Fruit fly (Drosophila melanogaster): Measurements from ENCODE around the gene Brd.

DNA sequence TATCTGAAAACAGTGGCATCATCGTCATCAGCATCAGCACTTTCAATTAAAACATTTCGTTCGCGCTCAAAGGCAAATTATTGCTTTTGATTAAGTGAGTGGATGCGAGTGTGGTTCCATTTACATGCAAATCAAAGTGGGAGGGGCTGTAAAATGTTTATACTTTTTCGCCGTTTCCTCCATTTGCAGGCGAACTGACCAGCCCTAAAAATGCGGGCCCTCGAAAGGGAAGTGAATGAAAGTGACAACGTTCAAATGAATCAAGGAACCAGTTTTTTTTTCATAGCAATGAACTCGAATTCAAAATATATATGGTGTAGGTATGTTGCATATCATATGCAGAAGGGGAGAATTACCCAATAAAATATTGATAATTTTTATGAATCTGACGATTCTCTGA, 38.1 kb downstream of the Brd start:
- TF ChIP-seq ttk (optimal IDR thresholded peaks at IDR 0.05): no peak
- no peak for TF ChIP-seq psq (optimal IDR thresholded peaks at IDR 0.05)
- no peak for TF ChIP-seq insv (optimal IDR thresholded peaks at IDR 0.05)
- TF ChIP-seq h (optimal IDR thresholded peaks at IDR 0.05): no peak
- no peak for TF ChIP-seq Sin3A (optimal IDR thresholded peaks at IDR 0.05)

All from Kc167 (cell line).